Worm (Caenorhabditis elegans) whole organism, L3 larva: ENCODE data around the gene F11D11.12.
"Not testable (repeated sequence)": the region's sequence is repeated elsewhere in the genome, so short reads cannot be mapped to it uniquely, and the experiment has no call there.

Experiments
- ZK546.5 ChIP-seq: sonication (generic microtip); optimal IDR thresholded peaks from 2 replicates; lab custom pipeline; 2017; ENCODE audit warnings: missing biosample characterization, missing genetic modification characterization
- ceh-28 ChIP-seq: fragments of 150-350 bp; optimal IDR thresholded peaks from 2 replicates; lab custom pipeline; 2014; ENCODE audit warnings: missing biosample characterization, missing genetic modification reagents, missing genetic modification characterization
- elt-2 ChIP-seq: sonication (generic microtip); optimal IDR thresholded peaks from 2 replicates; lab custom pipeline; 2016; ENCODE audit warnings: missing genetic modification reagents, mild to moderate bottlenecking, missing genetic modification characterization, missing compliant biosample characterization
- elt-3 ChIP-seq, 3 experiments: fragments of 150-350 bp in 1 of 3; sonication (generic microtip) in 2 of 3; optimal IDR thresholded peaks; 2 replicates in 2 of 3; 4 replicates in 1 of 3; lab custom pipeline; 2014 to 2017; ENCODE audit warnings: missing biosample characterization in 3 of 3, missing genetic modification characterization in 3 of 3
- fkh-10 ChIP-seq: sonication (generic microtip); optimal IDR thresholded peaks from 2 replicates; lab custom pipeline; 2017; ENCODE audit warnings: missing biosample characterization, missing genetic modification reagents, missing genetic modification characterization
- nhr-11 ChIP-seq: fragments of 150-350 bp; optimal IDR thresholded peaks from 2 replicates; lab custom pipeline; 2014; ENCODE audit warnings: missing biosample characterization, missing genetic modification characterization
- nhr-12 ChIP-seq: fragments of 150-350 bp; optimal IDR thresholded peaks from 2 replicates; lab custom pipeline; 2014; ENCODE audit warnings: missing biosample characterization, missing genetic modification characterization
- nhr-237 ChIP-seq: fragments of 150-350 bp; optimal IDR thresholded peaks from 2 replicates; lab custom pipeline; 2014; ENCODE audit warnings: missing biosample characterization, missing genetic modification characterization
- nhr-28 ChIP-seq: fragments of 150-350 bp; optimal IDR thresholded peaks from 2 replicates; lab custom pipeline; 2014; ENCODE audit warnings: missing biosample characterization, missing genetic modification characterization
- pha-4 ChIP-seq: fragments of 150-350 bp; optimal IDR thresholded peaks from 2 replicates; lab custom pipeline; 2014; ENCODE audit warnings: missing biosample characterization, missing genetic modification reagents, missing genetic modification characterization
- unc-39 ChIP-seq: sonication (generic microtip); optimal IDR thresholded peaks from 4 replicates; lab custom pipeline; 2017; ENCODE audit warnings: missing biosample characterization, missing genetic modification characterization

ce11 chrV:18754328-18754727, 3.8 kb upstream of the F11D11.12 start, which contains the start of gene clec-254:
- not testable (repeated sequence) for TF ChIP-seq nhr-12; nhr-28 (tag; lab: Kevin White, UChicago); elt-3 (tag; optimal IDR thresholded peaks at IDR 0.05; lab: Kevin White, UChicago); ceh-28 (tag; lab: Kevin White, UChicago); pha-4 (tag; lab: Kevin White, UChicago); nhr-237; ZK546.5 (tag; lab: Kevin White, UChicago); elt-2; unc-39; nhr-11 (tag; lab: Kevin White, UChicago); fkh-10
